Worm (Caenorhabditis elegans) whole organism, L4/young adult: ENCODE results near the gene btb-14.

Source experiments
- W03F9.2 ChIP-seq: fragments of 150-350 bp; optimal IDR thresholded peaks from 2 replicates; lab custom pipeline; 2014; ENCODE audit warnings: missing biosample characterization, missing genetic modification characterization
- dao-5 ChIP-seq: sonication (generic microtip); optimal IDR thresholded peaks from 2 replicates; lab custom pipeline; 2016; ENCODE audit warnings: missing genotype, missing genetic modification characterization, moderate library complexity, missing compliant biosample characterization
- him-1 ChIP-seq: sonication (generic microtip); optimal IDR thresholded peaks from 2 replicates; lab custom pipeline; 2016; ENCODE audit warnings: missing genotype, missing genetic modification reagents, missing genetic modification characterization, missing compliant biosample characterization

- no peak for TF ChIP-seq him-1 (tag; lab: Kevin White, UChicago)
- no peak for TF ChIP-seq W03F9.2
- TF ChIP-seq dao-5: no peak
These were observed 31.5 kb downstream of the btb-14 start, which contains the start of gene Y57A10C.11 for ce11 chrII:12414805-12415204.
